Worm (Caenorhabditis elegans) whole organism, L4 larva: ENCODE measurements around the gene xtr-2.

Experiments
- ZK546.5 ChIP-seq, 2 experiments: sonication (generic microtip); optimal IDR thresholded peaks; 2 replicates each; lab custom pipeline; 2017; ENCODE audit warnings: missing biosample characterization in 2 of 2, missing genetic modification characterization in 2 of 2
- ama-1 ChIP-seq: fragments of 150-350 bp; optimal IDR thresholded peaks from 2 replicates; lab custom pipeline; 2014; ENCODE audit warnings: inconsistent platforms, mixed read lengths
- lin-13 ChIP-seq: fragments of 150-350 bp; optimal IDR thresholded peaks from 2 replicates; lab custom pipeline; 2014; ENCODE audit warnings: missing biosample characterization, missing genetic modification reagents, missing genetic modification characterization
- mdl-1 ChIP-seq, 2 experiments: fragments of 150-350 bp in 1 of 2; sonication (generic microtip) in 1 of 2; optimal IDR thresholded peaks; 2 replicates each; lab custom pipeline; 2014 to 2017; ENCODE audit warnings: missing biosample characterization in 2 of 2, missing genetic modification characterization in 2 of 2
- pha-4 ChIP-seq, 2 experiments: fragments of 150-350 bp in 1 of 2; fragments of 200-800 bp in 1 of 2; sonication (Bioruptor generic) in 1 of 2; IDR thresholded peaks in 1 of 2; optimal IDR thresholded peaks in 1 of 2; 2 replicates each; pipeline versions ENCODE4 v1.3.6 to Lab custom; 2014 to 2022; ENCODE audit warnings: missing genetic modification characterization in 2 of 2, missing genetic modification reagents in 2 of 2, missing biosample characterization in 1 of 2, missing compliant biosample characterization in 1 of 2
- skn-1 ChIP-seq: fragments of 150-350 bp; optimal IDR thresholded peaks from 2 replicates; lab custom pipeline; 2014; ENCODE audit warnings: missing biosample characterization, missing genetic modification characterization
- unc-39 ChIP-seq: sonication (generic microtip); optimal IDR thresholded peaks from 2 replicates; lab custom pipeline; 2017; ENCODE audit warnings: missing biosample characterization, missing genetic modification characterization
- unc-62 ChIP-seq, 3 experiments: fragments of 150-350 bp in 1 of 3; sonication (generic microtip); optimal IDR thresholded peaks in 2 of 3; peaks in 1 of 3; 1 replicate in 1 of 3; 2 replicates in 2 of 3; lab custom pipeline; 2014 to 2017; ENCODE audit warnings: missing biosample characterization in 3 of 3, missing genetic modification characterization in 3 of 3, missing genetic modification reagents in 3 of 3, missing genotype in 1 of 3

DNA sequence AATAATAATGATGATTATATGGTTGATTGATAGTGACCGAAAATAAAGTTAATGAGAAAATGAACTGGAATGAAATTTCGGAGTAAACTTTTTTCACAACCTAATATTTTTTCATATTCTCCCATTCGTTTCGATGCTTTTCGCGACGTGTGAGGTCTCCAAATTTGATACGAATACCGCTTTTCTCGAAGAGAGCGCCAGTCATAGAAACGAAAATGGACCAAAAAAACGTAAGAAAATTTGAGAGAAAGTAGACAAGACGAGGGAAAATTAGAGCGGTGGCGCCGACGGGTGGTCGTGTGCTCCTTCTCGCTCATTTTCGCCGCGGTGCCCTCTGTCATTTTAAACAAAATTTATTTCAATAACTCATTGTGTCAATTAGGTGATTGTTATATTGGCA is 973 bp upstream of the xtr-2 start:
- TF ChIP-seq unc-39 (tag; lab: Kevin White, UChicago) (no peak), unc-62 (GFP tag; optimal IDR thresholded peaks at IDR 0.05 in 1 of 2; lab: Kevin White, UChicago) (peak in 1 of 2 experiments; percentile 79), unc-62 (tag; optimal IDR thresholded peaks at IDR 0.05; lab: Kevin White, UChicago) (no peak), ZK546.5 (tag; optimal IDR thresholded peaks at IDR 0.05; lab: Kevin White, UChicago) (no peak), mdl-1 (tag; optimal IDR thresholded peaks at IDR 0.05; lab: Kevin White, UChicago) (no peak), ama-1 (lab: Kevin White, UChicago) (no peak), lin-13 (GFP tag; lab: Kevin White, UChicago) (no peak), skn-1 (tag; lab: Kevin White, UChicago) (no peak), pha-4 (GFP tag; IDR thresholded peaks at IDR 0.05; lab: Robert Waterston, UW) (no peak), pha-4 (tag; optimal IDR thresholded peaks at IDR 0.05; lab: Kevin White, UChicago) (no peak)
